Fruit fly (Drosophila melanogaster) Kc167 (cell line): ENCODE measurements around the gene alphaTub84B.

Experiments used
- Sin3A ChIP-seq: fragments of >200 bp; optimal IDR thresholded peaks from 2 replicates; lab custom pipeline; 2018; ENCODE audit warnings: missing external identifiers
- h ChIP-seq: fragments of >200 bp; optimal IDR thresholded peaks from 3 replicates; lab custom pipeline; 2018; ENCODE audit warnings: missing external identifiers
- insv ChIP-seq: fragments of >200 bp; optimal IDR thresholded peaks from 3 replicates; lab custom pipeline; 2018; ENCODE audit warnings: missing external identifiers
- psq ChIP-seq: fragments of >200 bp; optimal IDR thresholded peaks from 2 replicates; lab custom pipeline; 2017; ENCODE audit warnings: missing external identifiers
- ttk ChIP-seq: sonication (Bioruptor generic); optimal IDR thresholded peaks from 2 replicates; lab custom pipeline; 2017; ENCODE audit warnings: missing external identifiers

- TF ChIP-seq psq (lab: Kevin White, UChicago), result no peak
- no peak for TF ChIP-seq ttk (lab: Kevin White, UChicago)
- no peak for TF ChIP-seq Sin3A (lab: Kevin White, UChicago)
- no peak for TF ChIP-seq insv (lab: Kevin White, UChicago)
- TF ChIP-seq h (lab: Kevin White, UChicago), result no peak
Measured at dm6 chr3R:7081972-7082371, 4.4 kb upstream of the alphaTub84B start, which contains the start of gene Dpck.
